Worm (Caenorhabditis elegans) whole organism, young adult: ENCODE data around the gene mdt-21.

ENCODE experiments used
- B0019.2 ChIP-seq: fragments of 200-800 bp; sonication (Bioruptor generic); conservative IDR thresholded peaks from 2 replicates; pipeline ENCODE4 v1.3.6; 2022; ENCODE audit warnings: missing genetic modification reagents, missing genetic modification characterization, missing compliant biosample characterization
- F33H1.4 ChIP-seq: fragments of 200-800 bp; sonication (Bioruptor generic); IDR thresholded peaks from 2 replicates; pipeline ENCODE4 v1.3.6; 2022; ENCODE audit warnings: missing genetic modification reagents, missing genetic modification characterization, missing compliant biosample characterization
- ZK185.1 ChIP-seq: sonication (generic microtip); optimal IDR thresholded peaks from 2 replicates; lab custom pipeline; 2016; ENCODE audit warnings: mild to moderate bottlenecking, missing genetic modification characterization, missing compliant biosample characterization; ENCODE audit not compliant: poor library complexity, severe bottlenecking
- athp-1 ChIP-seq: sonication (generic microtip); optimal IDR thresholded peaks from 2 replicates; lab custom pipeline; 2017; ENCODE audit warnings: mild to moderate bottlenecking, missing genetic modification characterization, missing compliant biosample characterization
- attf-5 ChIP-seq: fragments of 200-800 bp; sonication (Bioruptor generic); optimal IDR thresholded peaks from 2 replicates; lab custom pipeline; 2018; ENCODE audit warnings: mild to moderate bottlenecking, missing genetic modification characterization, missing compliant biosample characterization
- efl-1 ChIP-seq: fragments of 150-350 bp; optimal IDR thresholded peaks from 2 replicates; lab custom pipeline; 2014; ENCODE audit warnings: missing biosample characterization, missing genetic modification reagents, missing genetic modification characterization
- fkh-3 ChIP-seq: sonication (generic microtip); optimal IDR thresholded peaks from 2 replicates; lab custom pipeline; 2016; ENCODE audit warnings: mild to moderate bottlenecking, missing genetic modification characterization, missing compliant biosample characterization
- lin-35 ChIP-seq, 3 experiments: fragments of 150-350 bp in 2 of 3; sonication (generic microtip) in 1 of 3; optimal IDR thresholded peaks; 2 replicates each; lab custom pipeline; 2014 to 2018; ENCODE audit warnings: missing biosample characterization in 3 of 3, missing genetic modification characterization in 3 of 3, missing genetic modification reagents in 3 of 3
- pha-4 ChIP-seq: fragments of 150-350 bp; sonication (generic microtip); optimal IDR thresholded peaks from 2 replicates; lab custom pipeline; 2014; ENCODE audit warnings: missing biosample characterization, missing genetic modification reagents, missing genetic modification characterization
- sdz-38 ChIP-seq: sonication (generic microtip); optimal IDR thresholded peaks from 2 replicates; lab custom pipeline; 2016; ENCODE audit warnings: missing genotype, missing genetic modification characterization, missing compliant biosample characterization
- somi-1 ChIP-seq: fragments of 200-800 bp; sonication (Bioruptor generic); optimal IDR thresholded peaks from 2 replicates; lab custom pipeline; 2018; ENCODE audit warnings: mild to moderate bottlenecking, missing genetic modification characterization, missing compliant biosample characterization
- tbp1 ChIP-seq: fragments of 200-800 bp; sonication (Bioruptor generic); optimal IDR thresholded peaks from 2 replicates; lab custom pipeline; 2018; ENCODE audit warnings: mild to moderate bottlenecking, missing genetic modification characterization, missing compliant biosample characterization
- tbx-9 ChIP-seq: sonication (generic microtip); optimal IDR thresholded peaks from 2 replicates; lab custom pipeline; 2016; ENCODE audit warnings: borderline replicate concordance, missing genetic modification characterization, inconsistent platforms, missing compliant biosample characterization

DNA sequence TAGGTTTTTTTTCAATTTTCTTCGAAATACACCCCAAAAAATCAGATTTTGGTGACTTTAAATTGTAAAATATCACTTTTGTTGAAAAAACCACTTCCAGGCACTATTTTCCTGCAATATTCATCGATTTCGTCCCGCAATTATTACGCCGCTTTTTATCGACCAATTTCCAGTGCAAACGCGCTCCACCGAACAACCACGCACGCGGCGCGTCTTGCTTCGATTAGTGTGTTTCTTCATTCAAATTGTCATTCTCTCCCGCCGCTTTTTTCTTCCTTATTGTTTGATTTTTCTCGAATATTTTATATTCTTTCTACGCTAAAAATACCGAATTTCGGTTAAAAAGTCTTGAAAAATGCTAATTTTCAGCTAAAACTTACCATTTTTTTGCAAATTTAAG is 48.2 kb downstream of the mdt-21 start:
- TF ChIP-seq B0019.2, result no peak
- TF ChIP-seq fkh-3 (tag; lab: Kevin White, UChicago), result no peak
- TF ChIP-seq efl-1 (GFP tag; lab: Kevin White, UChicago), result peak; percentile 63
- peak; percentile 76 for TF ChIP-seq attf-5
- TF ChIP-seq pha-4 (tag; lab: Kevin White, UChicago), result no peak
- peak; percentile 46 for TF ChIP-seq tbp1 (GFP tag; lab: Kevin White, UChicago)
- no peak for TF ChIP-seq somi-1 (GFP tag; lab: Kevin White, UChicago)
- no peak for TF ChIP-seq ZK185.1 (tag; lab: Kevin White, UChicago)
- TF ChIP-seq F33H1.4 (GFP tag; lab: Robert Waterston, UW), result no peak
- peak; percentile 78 for TF ChIP-seq athp-1 (tag; lab: Kevin White, UChicago)
- TF ChIP-seq lin-35 (GFP tag; optimal IDR thresholded peaks at IDR 0.05; lab: Kevin White, UChicago), result no peak
- no peak for TF ChIP-seq sdz-38
- TF ChIP-seq tbx-9 (tag; lab: Kevin White, UChicago), result no peak
